In the genomic region with DNA sequence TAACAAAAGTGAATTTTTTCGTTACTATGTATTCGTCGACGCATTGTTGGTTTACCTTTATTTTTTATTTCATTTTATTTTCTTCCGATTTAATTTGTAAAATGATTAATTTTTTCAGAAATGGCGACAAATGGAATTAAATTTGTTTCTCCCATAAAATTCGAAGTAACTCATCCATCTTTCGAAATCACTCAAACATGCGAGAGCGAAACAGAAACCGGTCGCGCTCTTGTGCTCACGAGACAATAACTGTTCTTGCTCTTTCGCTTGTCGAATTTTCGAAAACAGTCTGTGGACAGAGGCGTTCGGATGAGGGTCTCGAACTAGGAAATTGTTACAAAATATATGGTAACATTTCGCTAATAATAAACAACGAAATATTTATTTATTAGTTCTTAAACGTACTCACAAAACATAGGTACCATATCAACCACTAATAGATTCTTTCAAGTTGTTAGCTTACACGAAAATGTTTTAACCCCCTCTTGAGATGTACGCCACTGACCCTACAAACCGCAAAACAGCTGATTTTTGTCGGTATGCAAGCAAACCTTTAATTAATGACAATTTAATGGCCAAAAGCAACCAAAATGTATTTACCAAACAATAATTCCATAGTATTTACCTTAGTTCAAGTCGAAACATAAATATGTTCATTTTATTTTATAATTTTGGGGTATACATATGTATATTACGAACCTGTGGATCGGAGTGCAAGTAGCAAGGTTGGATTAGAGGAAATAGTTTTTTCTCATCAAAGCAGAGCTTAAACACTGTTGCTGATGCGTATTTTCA, we compare ENCODE assay signal across 1 fruit fly cellular context.
TF ChIP-seq lines count a peak whose summit lies in the region.

No protein-coding gene starts in this region.

TF ChIP-seq in whole organism, embryonic, 481 proteins besides CTCF, POLR2A, EP300 and RAD21 (continued from another document):
- peak; percentile 96 for TF ChIP-seq CG10209 (GFP tag; optimal IDR thresholded peaks at IDR 0.05; lab: Kevin White, UChicago)
- TF ChIP-seq CG9437 (GFP tag; optimal IDR thresholded peaks at IDR 0.05; lab: Kevin White, UChicago), result peak; percentile 92
- peak; percentile 94 for TF ChIP-seq C15 (GFP tag; IDR thresholded peaks at IDR 0.05; lab: Robert Waterston, UW)
- peak; percentile 96 for TF ChIP-seq CG13894 (tag; optimal IDR thresholded peaks at IDR 0.05; lab: Kevin White, UChicago)
- TF ChIP-seq jigr1 (GFP tag; IDR thresholded peaks at IDR 0.05; lab: Robert Waterston, UW), result peak; percentile 91
- TF ChIP-seq bsh (GFP tag; optimal IDR thresholded peaks at IDR 0.05; lab: Kevin White, UChicago), result peak; percentile 89 to 98
- TF ChIP-seq psq (GFP tag; optimal IDR thresholded peaks at IDR 0.05; lab: Kevin White, UChicago), result peak; percentile 86
- peak; percentile 95 for TF ChIP-seq CG18764 (GFP tag; optimal IDR thresholded peaks at IDR 0.05; lab: Kevin White, UChicago)
- TF ChIP-seq CG13775 (GFP tag; optimal IDR thresholded peaks at IDR 0.05; lab: Kevin White, UChicago), result peak; percentile 97
- peak; percentile 96 for TF ChIP-seq CG9215 (GFP tag; IDR thresholded peaks at IDR 0.05; lab: Robert Waterston, UW)
- peak; percentile 97 for TF ChIP-seq stc (GFP tag; IDR thresholded peaks at IDR 0.05; lab: Robert Waterston, UW)
- TF ChIP-seq MTF-1 (GFP tag; optimal IDR thresholded peaks at IDR 0.05; lab: Kevin White, UChicago; ENCODE audit: borderline replicate concordance), result peak; percentile 94
- peak; percentile 98 for TF ChIP-seq CG17829 (tag; optimal IDR thresholded peaks at IDR 0.05; lab: Kevin White, UChicago)
- TF ChIP-seq CG33557 (GFP tag; optimal IDR thresholded peaks at IDR 0.05; lab: Kevin White, UChicago), result peak; percentile 97
- TF ChIP-seq chinmo (GFP tag; IDR thresholded peaks at IDR 0.05; lab: Robert Waterston, UW; ENCODE audit: partially characterized antibody), result 0 out of 4 replicates have a peak, but pooled peaks have one; percentile 33
- TF ChIP-seq chm (GFP tag; IDR thresholded peaks at IDR 0.05; lab: Robert Waterston, UW), result peak; percentile 97
- peak; percentile 97 for TF ChIP-seq fd96Cb (tag; optimal IDR thresholded peaks at IDR 0.05; lab: Kevin White, UChicago)
- TF ChIP-seq Atf-2 (GFP tag; optimal IDR thresholded peaks at IDR 0.05; lab: Kevin White, UChicago), result peak; percentile 97
- peak; percentile 92 for TF ChIP-seq abd-A (tag; optimal IDR thresholded peaks at IDR 0.05; lab: Kevin White, UChicago)
- peak; percentile 97 for TF ChIP-seq CG14441 (GFP tag; IDR thresholded peaks at IDR 0.05; lab: Robert Waterston, UW)
- TF ChIP-seq CG4282 (GFP tag; optimal IDR thresholded peaks at IDR 0.05; lab: Kevin White, UChicago), result peak; percentile 90
- peak; percentile 88 for TF ChIP-seq CG6654 (GFP tag; optimal IDR thresholded peaks at IDR 0.05; lab: Kevin White, UChicago)
- TF ChIP-seq CrebB (tag; optimal IDR thresholded peaks at IDR 0.05; lab: Kevin White, UChicago), result peak; percentile 97
